Worm (Caenorhabditis elegans): Measurements from ENCODE around the gene F41E6.1.

DNA sequence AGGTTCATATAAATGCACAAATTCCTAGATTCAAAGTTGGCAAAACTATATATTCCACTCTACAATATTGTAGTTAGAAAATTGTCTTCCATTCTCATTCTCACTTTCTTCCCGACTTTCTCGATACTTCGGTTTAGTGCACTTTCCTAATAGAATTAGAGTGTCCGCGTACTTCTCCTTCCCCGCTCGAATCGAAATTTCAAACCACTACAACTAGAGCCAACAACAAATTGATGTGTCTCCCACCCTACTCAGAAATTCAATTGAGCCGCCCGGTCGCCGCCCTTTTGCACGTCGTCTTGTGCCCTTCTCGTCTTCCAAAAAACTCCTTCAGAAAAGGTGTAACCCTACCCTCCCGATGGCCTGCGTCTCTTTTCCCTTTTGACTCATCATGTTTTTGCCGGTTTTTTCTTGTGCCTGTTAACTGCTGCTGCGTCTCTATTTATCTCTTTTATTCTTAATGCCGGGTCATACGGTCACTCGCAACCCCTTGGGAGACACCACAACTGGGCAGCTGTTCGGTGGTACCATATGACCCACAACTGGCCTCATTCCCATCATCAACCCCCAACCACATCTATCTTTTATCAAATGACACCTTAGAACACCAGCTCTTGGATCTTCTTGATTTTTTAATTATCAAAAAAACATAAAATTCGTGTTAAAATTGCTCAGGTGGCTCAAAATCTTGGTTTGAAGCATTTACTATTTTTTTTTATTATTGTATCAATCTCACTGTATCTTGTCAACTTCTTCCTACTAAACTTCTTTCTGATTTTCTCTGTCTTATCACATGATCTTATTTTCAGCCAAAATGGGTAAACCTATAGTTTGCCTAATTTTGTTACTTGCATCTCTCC lies 28.1 kb upstream of the F41E6.1 start, which contains the start of gene tag-196:
- TF ChIP-seq jun-1 (tag; optimal IDR thresholded peaks at IDR 0.05) = no peak
- peak; percentile 32 for TF ChIP-seq lin-39 (tag; optimal IDR thresholded peaks at IDR 0.05)
- no peak for TF ChIP-seq unc-62 (GFP tag; optimal IDR thresholded peaks at IDR 0.05)
- no peak for TF ChIP-seq aly-2 (tag; optimal IDR thresholded peaks at IDR 0.05)
- no peak for TF ChIP-seq ceh-28 (tag; optimal IDR thresholded peaks at IDR 0.05)
- TF ChIP-seq lin-15B (tag; optimal IDR thresholded peaks at IDR 0.05) = no peak
- TF ChIP-seq R02D3.7 (tag; optimal IDR thresholded peaks at IDR 0.05) = no peak
- peak; percentile 48 for TF ChIP-seq egl-5 (tag; optimal IDR thresholded peaks at IDR 0.05)
- no peak for TF ChIP-seq nhr-11 (tag; optimal IDR thresholded peaks at IDR 0.05)
- TF ChIP-seq elt-1 (tag; optimal IDR thresholded peaks at IDR 0.05) = no peak
- no peak for TF ChIP-seq fos-1 (tag; optimal IDR thresholded peaks at IDR 0.05)
- TF ChIP-seq pqm-1 (tag; optimal IDR thresholded peaks at IDR 0.05) = no peak
- TF ChIP-seq ceh-16 (tag; optimal IDR thresholded peaks at IDR 0.05) = no peak
- no peak for TF ChIP-seq pha-4 (tag; optimal IDR thresholded peaks at IDR 0.05)

Data from whole organism, L3 larva.